Worm (Caenorhabditis elegans) whole organism, early embryonic: Measurements from ENCODE around the gene F38A5.22.

Source experiments
- B0310.2 ChIP-seq: sonication (generic microtip); optimal IDR thresholded peaks from 2 replicates; lab custom pipeline; 2016; ENCODE audit warnings: mild to moderate bottlenecking, missing genetic modification characterization, missing compliant biosample characterization
- aly-1 ChIP-seq: sonication (generic microtip); optimal IDR thresholded peaks from 2 replicates; lab custom pipeline; 2016; ENCODE audit warnings: missing genetic modification characterization, missing compliant biosample characterization
- ama-1 ChIP-seq: fragments of 150-350 bp; optimal IDR thresholded peaks from 2 replicates; lab custom pipeline; 2014
- ceh-13 ChIP-seq: fragments of 200-800 bp; sonication (Bioruptor generic); optimal IDR thresholded peaks from 2 replicates; lab custom pipeline; 2018; ENCODE audit warnings: mild to moderate bottlenecking, missing genetic modification characterization, missing compliant biosample characterization
- flt-1 ChIP-seq: fragments of 200-800 bp; sonication (Bioruptor generic); IDR thresholded peaks from 2 replicates; pipeline ENCODE4 v1.3.6; 2022; ENCODE audit warnings: missing genetic modification characterization, missing compliant biosample characterization
- scrt-1 ChIP-seq: fragments of 200-800 bp; sonication (Bioruptor generic); IDR thresholded peaks from 2 replicates; pipeline ENCODE4 v1.3.6; 2022; ENCODE audit warnings: missing genetic modification characterization, missing compliant biosample characterization
- sea-1 ChIP-seq: fragments of 200-800 bp; sonication (Bioruptor generic); conservative IDR thresholded peaks from 2 replicates; pipeline ENCODE4 v1.3.6; 2022; ENCODE audit warnings: missing genetic modification characterization, missing compliant biosample characterization
- tbx-11 ChIP-seq: fragments of 200-800 bp; sonication (Bioruptor generic); IDR thresholded peaks from 2 replicates; pipeline ENCODE4 v1.3.6; 2022; ENCODE audit warnings: missing genetic modification characterization, missing compliant biosample characterization

DNA sequence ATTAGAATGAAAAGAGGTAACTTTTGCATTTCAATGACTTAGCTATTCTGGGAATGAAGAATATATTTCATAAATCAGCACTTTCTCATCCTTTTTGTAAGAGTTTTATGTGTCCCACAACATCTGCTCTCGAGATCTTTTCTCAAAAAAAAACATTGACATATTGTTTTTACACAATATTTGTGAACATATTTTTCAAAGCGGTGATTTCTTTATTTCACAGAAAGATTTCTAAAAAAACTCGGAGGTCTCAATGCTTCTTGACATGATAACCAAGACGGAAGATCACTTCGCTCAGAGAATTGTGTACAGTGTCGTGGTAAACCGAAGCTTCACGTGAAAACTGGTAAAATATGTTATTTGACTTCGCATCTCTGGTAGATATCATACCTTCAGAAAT is at the start of gene F38A5.22:
- TF ChIP-seq scrt-1 (GFP tag; lab: Robert Waterston, UW) (no peak), flt-1 (GFP tag; lab: Robert Waterston, UW) (no peak), ama-1 (no peak), ceh-13 (GFP tag; lab: Kevin White, UChicago) (no peak), sea-1 (GFP tag; lab: Robert Waterston, UW) (no peak), B0310.2 (no peak), aly-1 (no peak), tbx-11 (GFP tag; lab: Robert Waterston, UW) (no peak)
